Worm (Caenorhabditis elegans): ENCODE results near the gene del-2.

del-2 gene

ce11 chrIV:9632966-9633494, 8.8 kb downstream of the del-2 start:
- TF ChIP-seq ztf-29 (GFP tag; IDR thresholded peaks at IDR 0.05) (no peak), ztf-23 (GFP tag; IDR thresholded peaks at IDR 0.05) (no peak), tab-1 (GFP tag; IDR thresholded peaks at IDR 0.05) (no peak), klf-2 (GFP tag; conservative IDR thresholded peaks at IDR 0.05) (no peak), T22C8.4 (GFP tag; IDR thresholded peaks at IDR 0.05) (no peak), ref-1 (GFP tag; conservative IDR thresholded peaks at IDR 0.05) (no peak), med-1 (GFP tag; optimal IDR thresholded peaks at IDR 0.05; ENCODE audit: insufficient read depth) (no peak), cog-1 (tag; optimal IDR thresholded peaks at IDR 0.05) (no peak), flt-1 (GFP tag; IDR thresholded peaks at IDR 0.05) (no peak)

ce11 chrIV:9632094-9632493, 9.7 kb downstream of the del-2 start:
- no peak for TF ChIP-seq T22C8.4 (GFP tag; IDR thresholded peaks at IDR 0.05)
- TF ChIP-seq ref-1 (GFP tag; conservative IDR thresholded peaks at IDR 0.05): no peak
- no peak for TF ChIP-seq med-1 (GFP tag; optimal IDR thresholded peaks at IDR 0.05; ENCODE audit: insufficient read depth)
- TF ChIP-seq tab-1 (GFP tag; IDR thresholded peaks at IDR 0.05): no peak
- no peak for TF ChIP-seq ztf-23 (GFP tag; IDR thresholded peaks at IDR 0.05)
- TF ChIP-seq cog-1 (tag; optimal IDR thresholded peaks at IDR 0.05): no peak
- no peak for TF ChIP-seq ztf-29 (GFP tag; IDR thresholded peaks at IDR 0.05)
- TF ChIP-seq klf-2 (GFP tag; conservative IDR thresholded peaks at IDR 0.05): no peak
- no peak for TF ChIP-seq flt-1 (GFP tag; IDR thresholded peaks at IDR 0.05)

- no peak for TF ChIP-seq med-1 (GFP tag; optimal IDR thresholded peaks at IDR 0.05; ENCODE audit: insufficient read depth)
- no peak for TF ChIP-seq ztf-23 (GFP tag; IDR thresholded peaks at IDR 0.05)
- TF ChIP-seq ztf-29 (GFP tag; IDR thresholded peaks at IDR 0.05): no peak
- no peak for TF ChIP-seq cog-1 (tag; optimal IDR thresholded peaks at IDR 0.05)
- TF ChIP-seq ref-1 (GFP tag; conservative IDR thresholded peaks at IDR 0.05): no peak
- no peak for TF ChIP-seq T22C8.4 (GFP tag; IDR thresholded peaks at IDR 0.05)
- no peak for TF ChIP-seq tab-1 (GFP tag; IDR thresholded peaks at IDR 0.05)
- no peak for TF ChIP-seq klf-2 (GFP tag; conservative IDR thresholded peaks at IDR 0.05)
- TF ChIP-seq flt-1 (GFP tag; IDR thresholded peaks at IDR 0.05): no peak
Observed at ce11 chrIV:9631579-9631978, 10.2 kb downstream of the del-2 start.

ce11 chrIV:9627033-9627432, 14.8 kb downstream of the del-2 start:
- TF ChIP-seq ztf-29 (GFP tag; IDR thresholded peaks at IDR 0.05) (no peak), T22C8.4 (GFP tag; IDR thresholded peaks at IDR 0.05) (no peak), ref-1 (GFP tag; conservative IDR thresholded peaks at IDR 0.05) (no peak), klf-2 (GFP tag; conservative IDR thresholded peaks at IDR 0.05) (no peak)

ce11 chrIV:9625829-9626228, 16.0 kb downstream of the del-2 start:
- no peak for TF ChIP-seq med-1 (GFP tag; optimal IDR thresholded peaks at IDR 0.05; ENCODE audit: insufficient read depth)
- no peak for TF ChIP-seq T22C8.4 (GFP tag; IDR thresholded peaks at IDR 0.05)
- TF ChIP-seq flt-1 (GFP tag; IDR thresholded peaks at IDR 0.05): no peak
- no peak for TF ChIP-seq klf-2 (GFP tag; conservative IDR thresholded peaks at IDR 0.05)
- no peak for TF ChIP-seq ztf-29 (GFP tag; IDR thresholded peaks at IDR 0.05)
- TF ChIP-seq ref-1 (GFP tag; conservative IDR thresholded peaks at IDR 0.05): no peak
- no peak for TF ChIP-seq ztf-23 (GFP tag; IDR thresholded peaks at IDR 0.05)
- TF ChIP-seq cog-1 (tag; optimal IDR thresholded peaks at IDR 0.05): no peak
- TF ChIP-seq tab-1 (GFP tag; IDR thresholded peaks at IDR 0.05): no peak

ce11 chrIV:9624977-9625376, 16.8 kb downstream of the del-2 start, which contains the start of gene W09C2.10:
TSS of gene W09C2.10 (minus strand) at chrIV:9625077.
- no peak for TF ChIP-seq med-1 (GFP tag; optimal IDR thresholded peaks at IDR 0.05; ENCODE audit: insufficient read depth)
- no peak for TF ChIP-seq ref-1 (GFP tag; conservative IDR thresholded peaks at IDR 0.05)
- no peak for TF ChIP-seq T22C8.4 (GFP tag; IDR thresholded peaks at IDR 0.05)
- no peak for TF ChIP-seq tab-1 (GFP tag; IDR thresholded peaks at IDR 0.05)
- no peak for TF ChIP-seq cog-1 (tag; optimal IDR thresholded peaks at IDR 0.05)
- no peak for TF ChIP-seq klf-2 (GFP tag; conservative IDR thresholded peaks at IDR 0.05)
- TF ChIP-seq ztf-23 (GFP tag; IDR thresholded peaks at IDR 0.05): no peak

- TF ChIP-seq klf-2 (GFP tag; conservative IDR thresholded peaks at IDR 0.05): no peak
- no peak for TF ChIP-seq cog-1 (tag; optimal IDR thresholded peaks at IDR 0.05)
- TF ChIP-seq T22C8.4 (GFP tag; IDR thresholded peaks at IDR 0.05): no peak
- TF ChIP-seq med-1 (GFP tag; optimal IDR thresholded peaks at IDR 0.05; ENCODE audit: insufficient read depth): no peak
- TF ChIP-seq ref-1 (GFP tag; conservative IDR thresholded peaks at IDR 0.05): no peak
- TF ChIP-seq flt-1 (GFP tag; IDR thresholded peaks at IDR 0.05): no peak
- TF ChIP-seq ztf-23 (GFP tag; IDR thresholded peaks at IDR 0.05): no peak
- TF ChIP-seq ztf-29 (GFP tag; IDR thresholded peaks at IDR 0.05): no peak
- no peak for TF ChIP-seq tab-1 (GFP tag; IDR thresholded peaks at IDR 0.05)
Observed at ce11 chrIV:9624275-9624674, 17.6 kb downstream of the del-2 start, which contains the start of gene W09C2.8. TSS of gene W09C2.8 (minus strand) at chrIV:9624375.

- no peak for TF ChIP-seq flt-1 (GFP tag; IDR thresholded peaks at IDR 0.05)
- no peak for TF ChIP-seq ref-1 (GFP tag; conservative IDR thresholded peaks at IDR 0.05)
- no peak for TF ChIP-seq ztf-29 (GFP tag; IDR thresholded peaks at IDR 0.05)
- TF ChIP-seq med-1 (GFP tag; optimal IDR thresholded peaks at IDR 0.05; ENCODE audit: insufficient read depth): no peak
- no peak for TF ChIP-seq cog-1 (tag; optimal IDR thresholded peaks at IDR 0.05)
- TF ChIP-seq T22C8.4 (GFP tag; IDR thresholded peaks at IDR 0.05): no peak
- no peak for TF ChIP-seq ztf-23 (GFP tag; IDR thresholded peaks at IDR 0.05)
- TF ChIP-seq klf-2 (GFP tag; conservative IDR thresholded peaks at IDR 0.05): no peak
- no peak for TF ChIP-seq tab-1 (GFP tag; IDR thresholded peaks at IDR 0.05)
Observed at ce11 chrIV:9623269-9623668, 18.6 kb downstream of the del-2 start, which contains the start of gene W09C2.9. TSS of gene W09C2.9 (minus strand) at chrIV:9623369.

ce11 chrIV:9622272-9622671, 19.6 kb downstream of the del-2 start, which contains the start of gene W09C2.7:
TSS of gene W09C2.7 (minus strand) at chrIV:9622372.
- no peak for TF ChIP-seq flt-1 (GFP tag; IDR thresholded peaks at IDR 0.05)
- TF ChIP-seq tab-1 (GFP tag; IDR thresholded peaks at IDR 0.05): no peak
- TF ChIP-seq ref-1 (GFP tag; conservative IDR thresholded peaks at IDR 0.05): no peak
- no peak for TF ChIP-seq med-1 (GFP tag; optimal IDR thresholded peaks at IDR 0.05; ENCODE audit: insufficient read depth)
- TF ChIP-seq klf-2 (GFP tag; conservative IDR thresholded peaks at IDR 0.05): no peak

- no peak for TF ChIP-seq ztf-23 (GFP tag; IDR thresholded peaks at IDR 0.05)
- no peak for TF ChIP-seq ztf-29 (GFP tag; IDR thresholded peaks at IDR 0.05)
- TF ChIP-seq flt-1 (GFP tag; IDR thresholded peaks at IDR 0.05): no peak
- TF ChIP-seq med-1 (GFP tag; optimal IDR thresholded peaks at IDR 0.05; ENCODE audit: insufficient read depth): no peak
Observed at ce11 chrIV:9618836-9619235, 23.0 kb downstream of the del-2 start.
